Worm (Caenorhabditis elegans) whole organism, L3 larva: ENCODE results near the gene ZK105.6.

Source experiments
- fkh-10 ChIP-seq: sonication (generic microtip); optimal IDR thresholded peaks from 2 replicates; lab custom pipeline; 2017; ENCODE audit warnings: missing biosample characterization, missing genetic modification reagents, missing genetic modification characterization
- jun-1 ChIP-seq: fragments of 150-350 bp; optimal IDR thresholded peaks from 2 replicates; lab custom pipeline; 2014; ENCODE audit warnings: missing biosample characterization, missing genetic modification reagents, missing genetic modification characterization

DNA sequence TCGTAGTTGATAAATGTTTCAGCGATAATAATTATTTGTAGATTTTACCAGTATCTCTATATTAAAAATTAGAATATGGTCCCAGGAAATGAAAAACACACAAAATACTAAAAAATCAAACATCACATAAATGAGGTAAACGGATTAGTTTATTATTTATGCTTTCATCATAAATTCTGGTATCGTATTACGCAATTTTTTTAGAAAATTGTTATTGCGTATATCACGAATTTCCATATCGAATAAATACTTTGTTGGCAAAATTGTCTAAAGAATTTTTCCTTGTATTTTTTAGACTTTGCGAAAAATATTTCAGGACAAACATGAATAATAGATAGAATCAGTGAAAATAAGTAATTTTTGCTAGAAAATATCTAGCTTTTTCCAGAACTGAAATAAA is 2.3 kb upstream of the ZK105.6 start:
- TF ChIP-seq jun-1 (tag; lab: Kevin White, UChicago) (no peak), fkh-10 (no peak)
